Fruit fly (Drosophila melanogaster) whole organism, prepupa: ENCODE results near the gene Hr4.
A peak's percentile ranks its signal among the peaks of the same experiment; 100 is the strongest.

Experiments used
- CG3032 ChIP-seq: fragments of 200-800 bp; optimal IDR thresholded peaks from 2 replicates; lab custom pipeline; 2019; ENCODE audit warnings: missing biosample characterization, mild to moderate bottlenecking, missing genetic modification characterization, moderate library complexity
- CG32006 ChIP-seq: fragments of 200-800 bp; sonication (Bioruptor generic); optimal IDR thresholded peaks from 3 replicates; lab custom pipeline; 2017; ENCODE audit warnings: missing biosample characterization, mild to moderate bottlenecking, missing genetic modification characterization
- CG34406 ChIP-seq: fragments of 200-800 bp; sonication (Bioruptor generic); optimal IDR thresholded peaks from 3 replicates; lab custom pipeline; 2016; ENCODE audit warnings: missing biosample characterization, missing genetic modification characterization
- CG6792 ChIP-seq: fragments of 200-800 bp; sonication (Bioruptor generic); optimal IDR thresholded peaks from 3 replicates; lab custom pipeline; 2016; ENCODE audit warnings: missing biosample characterization, missing genetic modification characterization
- CG6854 ChIP-seq: fragments of 200-800 bp; sonication (Bioruptor generic); optimal IDR thresholded peaks from 2 replicates; lab custom pipeline; 2017; ENCODE audit warnings: missing biosample characterization, mild to moderate bottlenecking, missing genetic modification characterization
- Gug ChIP-seq: fragments of 200-800 bp; sonication (Bioruptor generic); IDR thresholded peaks from 2 replicates; pipeline ENCODE4 v1.3.6; 2022; ENCODE audit warnings: missing biosample characterization, missing genetic modification characterization
- Hr39 ChIP-seq: fragments of 200-800 bp; sonication (Bioruptor generic); optimal IDR thresholded peaks from 2 replicates; lab custom pipeline; 2016; ENCODE audit warnings: missing biosample characterization, missing genetic modification characterization
- Lpt ChIP-seq: fragments of 200-800 bp; sonication (Bioruptor generic); optimal IDR thresholded peaks from 3 replicates; lab custom pipeline; 2016; ENCODE audit warnings: missing biosample characterization, missing genetic modification characterization
- Sox14 ChIP-seq: fragments of 200-800 bp; sonication (Bioruptor generic); optimal IDR thresholded peaks from 3 replicates; lab custom pipeline; 2016; ENCODE audit warnings: missing biosample characterization, missing genetic modification characterization
- Sox15 ChIP-seq: fragments of 200-800 bp; sonication (Bioruptor generic); optimal IDR thresholded peaks from 3 replicates; lab custom pipeline; 2016; ENCODE audit warnings: missing biosample characterization, missing genetic modification characterization
- cyc ChIP-seq: fragments of 200-800 bp; sonication (Bioruptor generic); optimal IDR thresholded peaks from 3 replicates; lab custom pipeline; 2016; ENCODE audit warnings: missing biosample characterization, missing genetic modification characterization
- esn ChIP-seq: fragments of 200-800 bp; sonication (Bioruptor generic); optimal IDR thresholded peaks from 2 replicates; lab custom pipeline; 2016; ENCODE audit warnings: missing biosample characterization, mild to moderate bottlenecking, missing genetic modification characterization, moderate library complexity
- fd59A ChIP-seq: fragments of 200-800 bp; sonication (Bioruptor generic); optimal IDR thresholded peaks from 2 replicates; lab custom pipeline; 2017; ENCODE audit warnings: missing biosample characterization, mild to moderate bottlenecking, missing genetic modification characterization, missing genetic modification reagents
- vri ChIP-seq: fragments of 200-800 bp; sonication (Bioruptor generic); optimal IDR thresholded peaks from 3 replicates; lab custom pipeline; 2016; ENCODE audit warnings: missing biosample characterization, mild to moderate bottlenecking, missing genetic modification characterization

dm6 chrX:1947900-1948374 lies 6.2 kb downstream of the Hr4 start:
- no peak for TF ChIP-seq Gug (GFP tag; lab: Robert Waterston, UW)
- no peak for TF ChIP-seq Hr39
- TF ChIP-seq Lpt (GFP tag; lab: Kevin White, UChicago), result no peak
- no peak for TF ChIP-seq Sox15 (GFP tag; lab: Kevin White, UChicago)
- no peak for TF ChIP-seq CG6854 (GFP tag; lab: Kevin White, UChicago)
- peak; percentile 0 for TF ChIP-seq CG6792 (GFP tag; lab: Kevin White, UChicago)
- no peak for TF ChIP-seq cyc (GFP tag; lab: Kevin White, UChicago)
- TF ChIP-seq fd59A (GFP tag; lab: Kevin White, UChicago), result peak; percentile 37
- TF ChIP-seq CG34406, result no peak
- peak; percentile 99 for TF ChIP-seq vri (GFP tag; lab: Kevin White, UChicago)
- no peak for TF ChIP-seq esn
- no peak for TF ChIP-seq CG3032 (tag; lab: Kevin White, UChicago)
- no peak for TF ChIP-seq CG32006 (GFP tag; lab: Kevin White, UChicago)
- no peak for TF ChIP-seq Sox14 (GFP tag; lab: Kevin White, UChicago)
